Worm (Caenorhabditis elegans) whole organism, young adult: ENCODE measurements around the gene C24D10.6.

Source experiments
- B0261.1 ChIP-seq: sonication (generic microtip); optimal IDR thresholded peaks from 2 replicates; lab custom pipeline; 2016; ENCODE audit warnings: mild to moderate bottlenecking, missing genetic modification characterization, moderate library complexity, missing compliant biosample characterization
- C06A6.2 ChIP-seq: fragments of 200-800 bp; sonication (Bioruptor generic); conservative IDR thresholded peaks from 2 replicates; pipeline ENCODE4 v1.3.6; 2022; ENCODE audit warnings: missing genetic modification characterization, missing compliant biosample characterization
- D2030.7 ChIP-seq: fragments of 200-800 bp; sonication (Bioruptor generic); IDR thresholded peaks from 2 replicates; pipeline ENCODE4 v1.3.6; 2022; ENCODE audit warnings: missing genetic modification reagents, missing genetic modification characterization, missing compliant biosample characterization
- F39B2.1 ChIP-seq: fragments of 200-800 bp; sonication (Bioruptor generic); IDR thresholded peaks from 2 replicates; pipeline ENCODE4 v1.3.6; 2022; ENCODE audit warnings: missing genetic modification reagents, missing genetic modification characterization, missing compliant biosample characterization
- F55B11.4 ChIP-seq: sonication (generic microtip); optimal IDR thresholded peaks from 2 replicates; lab custom pipeline; 2016; ENCODE audit warnings: missing compliant biosample characterization, missing genetic modification characterization, borderline replicate concordance; ENCODE audit not compliant: insufficient read depth
- K12H6.12 ChIP-seq: fragments of 200-800 bp; sonication (Bioruptor generic); optimal IDR thresholded peaks from 2 replicates; lab custom pipeline; 2018; ENCODE audit warnings: mild to moderate bottlenecking, missing genetic modification characterization, missing compliant biosample characterization
- Y67H2A.10 ChIP-seq: fragments of 200-800 bp; sonication (Bioruptor generic); conservative IDR thresholded peaks from 2 replicates; pipeline ENCODE4 v1.3.6; 2022; ENCODE audit warnings: missing genetic modification reagents, missing genetic modification characterization, missing compliant biosample characterization
- Y95B8A.8 ChIP-seq: fragments of 200-800 bp; sonication (Bioruptor generic); IDR thresholded peaks from 2 replicates; pipeline ENCODE4 v1.3.6; 2022; ENCODE audit warnings: missing genetic modification reagents, missing genetic modification characterization, missing compliant biosample characterization
- aptf-2 ChIP-seq: fragments of 200-800 bp; sonication (Bioruptor generic); conservative IDR thresholded peaks from 2 replicates; pipeline ENCODE4 v1.3.6; 2022; ENCODE audit warnings: missing genetic modification reagents, missing genetic modification characterization, missing compliant biosample characterization
- bed-2 ChIP-seq: fragments of 200-800 bp; sonication (Bioruptor generic); IDR thresholded peaks from 2 replicates; pipeline ENCODE4 v1.3.6; 2022; ENCODE audit warnings: missing genetic modification reagents, missing genetic modification characterization, missing compliant biosample characterization
- ccch-3 ChIP-seq: fragments of 200-800 bp; sonication (Bioruptor generic); optimal IDR thresholded peaks from 2 replicates; lab custom pipeline; 2018; ENCODE audit warnings: mild to moderate bottlenecking, missing genetic modification characterization, missing compliant biosample characterization
- cebp-1 ChIP-seq, 2 experiments: fragments of 200-800 bp in 1 of 2; sonication (Bioruptor generic) in 1 of 2; sonication (generic microtip) in 1 of 2; IDR thresholded peaks in 1 of 2; optimal IDR thresholded peaks in 1 of 2; 2 replicates each; pipeline versions ENCODE4 v1.3.6 to Lab custom; 2017 to 2022; ENCODE audit warnings: missing compliant biosample characterization in 2 of 2, missing genetic modification characterization in 2 of 2, mild to moderate bottlenecking in 1 of 2, missing genetic modification reagents in 1 of 2, moderate library complexity in 1 of 2
- ceh-100 ChIP-seq: fragments of 200-800 bp; sonication (Bioruptor generic); IDR thresholded peaks from 2 replicates; pipeline ENCODE4 v1.3.6; 2022; ENCODE audit warnings: missing genetic modification reagents, missing genetic modification characterization, missing compliant biosample characterization
- ceh-91 ChIP-seq: fragments of 200-800 bp; sonication (Bioruptor generic); IDR thresholded peaks from 2 replicates; pipeline ENCODE4 v1.3.6; 2022; ENCODE audit warnings: missing genetic modification reagents, missing genetic modification characterization, missing compliant biosample characterization
- die-1 ChIP-seq: sonication (generic microtip); optimal IDR thresholded peaks from 2 replicates; lab custom pipeline; 2016; ENCODE audit warnings: missing genotype, mild to moderate bottlenecking, missing genetic modification characterization, missing compliant biosample characterization
- dox-1 ChIP-seq: fragments of 200-800 bp; sonication (Bioruptor generic); IDR thresholded peaks from 2 replicates; pipeline ENCODE4 v1.3.6; 2022; ENCODE audit warnings: missing genetic modification reagents, missing genetic modification characterization, missing compliant biosample characterization
- dpl-1 ChIP-seq: fragments of 150-350 bp; optimal IDR thresholded peaks from 2 replicates; lab custom pipeline; 2014; ENCODE audit warnings: missing biosample characterization, missing genetic modification reagents, missing genetic modification characterization
- egl-18 ChIP-seq: fragments of 200-800 bp; sonication (Bioruptor generic); IDR thresholded peaks from 2 replicates; pipeline ENCODE4 v1.3.6; 2022; ENCODE audit warnings: missing genetic modification reagents, missing genetic modification characterization, missing compliant biosample characterization
- egl-44 ChIP-seq: fragments of 200-800 bp; sonication (Bioruptor generic); IDR thresholded peaks from 2 replicates; pipeline ENCODE4 v1.3.6; 2022; ENCODE audit warnings: missing genetic modification reagents, missing genetic modification characterization, missing compliant biosample characterization
- hlh-12 ChIP-seq: sonication (generic microtip); optimal IDR thresholded peaks from 2 replicates; lab custom pipeline; 2016; ENCODE audit warnings: missing genetic modification characterization, missing compliant biosample characterization
- hmg-1.2 ChIP-seq: fragments of 200-800 bp; sonication (Bioruptor generic); IDR thresholded peaks from 2 replicates; pipeline ENCODE4 v1.3.6; 2022; ENCODE audit warnings: missing genetic modification reagents, missing genetic modification characterization, missing compliant biosample characterization
- hrde-1 ChIP-seq: sonication (generic microtip); optimal IDR thresholded peaks from 2 replicates; lab custom pipeline; 2016; ENCODE audit warnings: missing genetic modification characterization, mild to moderate bottlenecking, missing compliant biosample characterization, moderate library complexity, missing genotype, missing genetic modification reagents, borderline replicate concordance
- hsf-1 ChIP-seq: fragments of 200-800 bp; sonication (Bioruptor generic); IDR thresholded peaks from 2 replicates; pipeline ENCODE4 v1.3.6; 2022; ENCODE audit warnings: missing genetic modification reagents, missing genetic modification characterization, missing compliant biosample characterization
- lin-40 ChIP-seq: sonication (generic microtip); optimal IDR thresholded peaks from 2 replicates; lab custom pipeline; 2016; ENCODE audit warnings: missing genetic modification characterization, mild to moderate bottlenecking, missing compliant biosample characterization, missing genotype, missing genetic modification reagents
- lin-54 ChIP-seq: fragments of 200-800 bp; sonication (Bioruptor generic); optimal IDR thresholded peaks from 2 replicates; lab custom pipeline; 2018; ENCODE audit warnings: mild to moderate bottlenecking, missing genetic modification characterization, missing compliant biosample characterization
- lir-1 ChIP-seq: fragments of 200-800 bp; sonication (Bioruptor generic); conservative IDR thresholded peaks from 2 replicates; pipeline ENCODE4 v1.3.6; 2022; ENCODE audit warnings: missing genetic modification reagents, missing genetic modification characterization, missing compliant biosample characterization
- lsy-27 ChIP-seq: sonication (generic microtip); optimal IDR thresholded peaks from 2 replicates; lab custom pipeline; 2017; ENCODE audit warnings: missing genetic modification characterization, mild to moderate bottlenecking, missing compliant biosample characterization, antibody characterized with exemption, missing genotype, borderline replicate concordance; ENCODE audit not compliant: insufficient read depth
- madf-10 ChIP-seq: sonication (generic microtip); optimal IDR thresholded peaks from 2 replicates; lab custom pipeline; 2016; ENCODE audit warnings: mild to moderate bottlenecking, missing genetic modification characterization, missing compliant biosample characterization
- madf-3 ChIP-seq: fragments of 200-800 bp; sonication (Bioruptor generic); IDR thresholded peaks from 2 replicates; pipeline ENCODE4 v1.3.6; 2022; ENCODE audit warnings: missing genetic modification reagents, missing genetic modification characterization, missing compliant biosample characterization
- madf-6 ChIP-seq: fragments of 200-800 bp; sonication (Bioruptor generic); IDR thresholded peaks from 2 replicates; pipeline ENCODE4 v1.3.6; 2022; ENCODE audit warnings: missing genetic modification reagents, missing genetic modification characterization, missing compliant biosample characterization
- mes-4 ChIP-seq: sonication (generic microtip); optimal IDR thresholded peaks from 2 replicates; lab custom pipeline; 2016; ENCODE audit warnings: missing genotype, missing genetic modification characterization, missing compliant biosample characterization
- mxl-1 ChIP-seq: sonication (generic microtip); optimal IDR thresholded peaks from 2 replicates; lab custom pipeline; 2016; ENCODE audit warnings: missing genetic modification characterization, missing compliant biosample characterization
- nfya-2 ChIP-seq: fragments of 200-800 bp; sonication (Bioruptor generic); IDR thresholded peaks from 2 replicates; pipeline ENCODE4 v1.3.6; 2022; ENCODE audit warnings: missing genetic modification reagents, missing genetic modification characterization, missing compliant biosample characterization
- nhr-120 ChIP-seq: fragments of 200-800 bp; sonication (Bioruptor generic); IDR thresholded peaks from 2 replicates; pipeline ENCODE4 v1.3.6; 2022; ENCODE audit warnings: missing genetic modification characterization, missing compliant biosample characterization
- nhr-179 ChIP-seq: sonication (generic microtip); optimal IDR thresholded peaks from 2 replicates; lab custom pipeline; 2016; ENCODE audit warnings: mild to moderate bottlenecking, missing genetic modification characterization, missing compliant biosample characterization
- pbrm-1 ChIP-seq: fragments of 200-800 bp; sonication (Bioruptor generic); IDR thresholded peaks from 2 replicates; pipeline ENCODE4 v1.3.6; 2022; ENCODE audit warnings: missing genetic modification reagents, missing genetic modification characterization, missing compliant biosample characterization
- pha-4 ChIP-seq: fragments of 150-350 bp; sonication (generic microtip); optimal IDR thresholded peaks from 2 replicates; lab custom pipeline; 2014; ENCODE audit warnings: missing biosample characterization, missing genetic modification reagents, missing genetic modification characterization
- rcor-1 ChIP-seq: fragments of 200-800 bp; sonication (Bioruptor generic); IDR thresholded peaks from 2 replicates; pipeline ENCODE4 v1.3.6; 2022; ENCODE audit warnings: missing genetic modification reagents, missing genetic modification characterization, missing compliant biosample characterization
- rpc-1 ChIP-seq, 2 experiments: fragments of 150-350 bp in 1 of 2; sonication (generic microtip) in 1 of 2; optimal IDR thresholded peaks; 2 replicates each; lab custom pipeline; 2014 to 2018; ENCODE audit warnings: missing biosample characterization in 1 of 2, missing genetic modification characterization in 1 of 2, missing genetic modification reagents in 1 of 2, missing genotype in 1 of 2
- somi-1 ChIP-seq: fragments of 200-800 bp; sonication (Bioruptor generic); optimal IDR thresholded peaks from 2 replicates; lab custom pipeline; 2018; ENCODE audit warnings: mild to moderate bottlenecking, missing genetic modification characterization, missing compliant biosample characterization
- unc-62 ChIP-seq: fragments of 150-350 bp; optimal IDR thresholded peaks from 2 replicates; lab custom pipeline; 2014; ENCODE audit warnings: missing biosample characterization, missing genetic modification reagents, missing genetic modification characterization
- zim-3 ChIP-seq: sonication (generic microtip); optimal IDR thresholded peaks from 2 replicates; lab custom pipeline; 2017; ENCODE audit warnings: mild to moderate bottlenecking, missing genetic modification characterization, moderate library complexity, missing compliant biosample characterization
- ztf-18 ChIP-seq: sonication (generic microtip); optimal IDR thresholded peaks from 2 replicates; lab custom pipeline; 2016; ENCODE audit warnings: missing genotype, mild to moderate bottlenecking, missing genetic modification characterization, missing compliant biosample characterization
- ztf-26 ChIP-seq: sonication (generic microtip); optimal IDR thresholded peaks from 2 replicates; lab custom pipeline; 2017; ENCODE audit warnings: missing genetic modification characterization, missing compliant biosample characterization
- ztf-28 ChIP-seq: fragments of 200-800 bp; sonication (Bioruptor generic); IDR thresholded peaks from 2 replicates; pipeline ENCODE4 v1.3.6; 2022; ENCODE audit warnings: missing genetic modification reagents, missing genetic modification characterization, missing compliant biosample characterization

Gene C24D10.6

ce11 chrIV:5183755-5184166, 23.7 kb upstream of the C24D10.6 start, which contains the start of gene W03F8.4 (continued):
- peak; percentile 44 for TF ChIP-seq K12H6.12 (tag; lab: Kevin White, UChicago)
- peak; percentile 47; the same call in 1 of the 2 replicates for TF ChIP-seq cebp-1 (GFP tag; IDR thresholded peaks at IDR 0.05; lab: Robert Waterston, UW)
- TF ChIP-seq cebp-1 (tag; optimal IDR thresholded peaks at IDR 0.05; lab: Kevin White, UChicago), result peak; percentile 84
- TF ChIP-seq hrde-1 (tag; lab: Kevin White, UChicago), result peak; percentile 1
- peak; percentile 90 for TF ChIP-seq rcor-1 (GFP tag; lab: Robert Waterston, UW)
- no peak for TF ChIP-seq hlh-12 (tag; lab: Kevin White, UChicago)
- TF ChIP-seq D2030.7 (GFP tag; lab: Robert Waterston, UW), result peak; percentile 87
- peak; percentile 99 for TF ChIP-seq lin-54 (GFP tag; lab: Kevin White, UChicago)
- TF ChIP-seq C06A6.2 (GFP tag; lab: Robert Waterston, UW), result peak; percentile 83
- no peak for TF ChIP-seq nhr-120 (GFP tag; lab: Robert Waterston, UW)
- TF ChIP-seq madf-6 (GFP tag; lab: Robert Waterston, UW), result peak; percentile 88
- peak; percentile 93 for TF ChIP-seq madf-3 (GFP tag; lab: Robert Waterston, UW)
- peak; percentile 55 for TF ChIP-seq somi-1 (GFP tag; lab: Kevin White, UChicago)
- peak; percentile 68 for TF ChIP-seq hmg-1.2 (GFP tag; lab: Robert Waterston, UW)
- TF ChIP-seq dpl-1 (GFP tag; lab: Kevin White, UChicago), result peak; percentile 92
- TF ChIP-seq egl-44 (GFP tag; lab: Robert Waterston, UW), result no peak
- TF ChIP-seq Y95B8A.8 (GFP tag; lab: Robert Waterston, UW), result 0 out of 2 replicates have a peak, but pooled peaks have one; percentile 19
- TF ChIP-seq ztf-28 (GFP tag; lab: Robert Waterston, UW), result 0 out of 2 replicates have a peak, but pooled peaks have one; percentile 76
- TF ChIP-seq pha-4 (tag; lab: Kevin White, UChicago), result no peak
- TF ChIP-seq F39B2.1, result 0 out of 2 replicates have a peak, but pooled peaks have one; percentile 32
- TF ChIP-seq dox-1 (GFP tag; lab: Robert Waterston, UW), result peak; percentile 96
- TF ChIP-seq nhr-179, result no peak
- TF ChIP-seq pbrm-1 (GFP tag; lab: Robert Waterston, UW), result peak; percentile 95
- peak; percentile 77 for TF ChIP-seq lir-1 (GFP tag; lab: Robert Waterston, UW)
- TF ChIP-seq ceh-100 (GFP tag; lab: Robert Waterston, UW), result peak; percentile 83
- TF ChIP-seq ztf-18 (tag; lab: Kevin White, UChicago), result peak; percentile 98
- peak; percentile 94 for TF ChIP-seq lin-40
- TF ChIP-seq Y67H2A.10, result no peak
- peak; percentile 84 for TF ChIP-seq ztf-26 (tag; lab: Kevin White, UChicago)
- peak; percentile 51 for TF ChIP-seq madf-10

ce11 chrIV:5173032-5173431, 13.0 kb upstream of the C24D10.6 start, which contains the start of gene lam-1:
Gene lam-1, plus strand, starts transcription at chrIV:5173332.
- no peak for TF ChIP-seq egl-44 (GFP tag; lab: Robert Waterston, UW)
- no peak for TF ChIP-seq B0261.1 (tag; lab: Kevin White, UChicago)
- TF ChIP-seq cebp-1 (GFP tag; IDR thresholded peaks at IDR 0.05; lab: Robert Waterston, UW), result no peak
- no peak for TF ChIP-seq cebp-1 (tag; optimal IDR thresholded peaks at IDR 0.05; lab: Kevin White, UChicago)
- TF ChIP-seq aptf-2 (GFP tag; lab: Robert Waterston, UW), result no peak
- TF ChIP-seq zim-3 (tag; lab: Kevin White, UChicago), result no peak
- TF ChIP-seq hsf-1 (GFP tag; lab: Robert Waterston, UW), result no peak
- no peak for TF ChIP-seq mes-4
- TF ChIP-seq nfya-2, result no peak
- TF ChIP-seq bed-2 (GFP tag; lab: Robert Waterston, UW), result no peak
- TF ChIP-seq unc-62 (GFP tag; lab: Kevin White, UChicago), result no peak
- TF ChIP-seq egl-18 (GFP tag; lab: Robert Waterston, UW), result no peak
- TF ChIP-seq rpc-1 (optimal IDR thresholded peaks at IDR 0.05; lab: Kevin White, UChicago), result no peak
- no peak for TF ChIP-seq rpc-1 (tag; optimal IDR thresholded peaks at IDR 0.05; lab: Kevin White, UChicago)
- no peak for TF ChIP-seq somi-1 (GFP tag; lab: Kevin White, UChicago)
- TF ChIP-seq die-1, result no peak
- no peak for TF ChIP-seq mxl-1 (tag; lab: Kevin White, UChicago)
- TF ChIP-seq lsy-27 (tag; lab: Kevin White, UChicago), result no peak
- TF ChIP-seq ceh-91, result no peak
- no peak for TF ChIP-seq ccch-3
- TF ChIP-seq F55B11.4 (tag; lab: Kevin White, UChicago), result no peak
- TF ChIP-seq nhr-179, result no peak
